Fruit fly (Drosophila melanogaster) whole organism: ENCODE measurements around the gene CG32061.

ENCODE experiments used
- CG8478 ChIP-seq: fragments of >200 bp; optimal IDR thresholded peaks from 2 replicates; lab custom pipeline; 2018; ENCODE audit warnings: inconsistent platforms
- Dll ChIP-seq: fragments of >200 bp; optimal IDR thresholded peaks from 2 replicates; lab custom pipeline; 2017
- EcR ChIP-seq, 2 experiments: fragments of >200 bp; optimal IDR thresholded peaks; 2 replicates each; lab custom pipeline; 2017; ENCODE audit warnings: missing biosample characterization in 2 of 2, missing genetic modification characterization in 2 of 2, missing genetic modification reagents in 2 of 2
- pan ChIP-seq: fragments of >200 bp; optimal IDR thresholded peaks from 2 replicates; lab custom pipeline; 2017
- psq ChIP-seq: fragments of >200 bp; optimal IDR thresholded peaks from 2 replicates; lab custom pipeline; 2017
- usp ChIP-seq: fragments of >200 bp; optimal IDR thresholded peaks from 2 replicates; lab custom pipeline; 2017; ENCODE audit warnings: missing biosample characterization, missing genetic modification characterization, mixed read lengths

CG32061 gene

DNA sequence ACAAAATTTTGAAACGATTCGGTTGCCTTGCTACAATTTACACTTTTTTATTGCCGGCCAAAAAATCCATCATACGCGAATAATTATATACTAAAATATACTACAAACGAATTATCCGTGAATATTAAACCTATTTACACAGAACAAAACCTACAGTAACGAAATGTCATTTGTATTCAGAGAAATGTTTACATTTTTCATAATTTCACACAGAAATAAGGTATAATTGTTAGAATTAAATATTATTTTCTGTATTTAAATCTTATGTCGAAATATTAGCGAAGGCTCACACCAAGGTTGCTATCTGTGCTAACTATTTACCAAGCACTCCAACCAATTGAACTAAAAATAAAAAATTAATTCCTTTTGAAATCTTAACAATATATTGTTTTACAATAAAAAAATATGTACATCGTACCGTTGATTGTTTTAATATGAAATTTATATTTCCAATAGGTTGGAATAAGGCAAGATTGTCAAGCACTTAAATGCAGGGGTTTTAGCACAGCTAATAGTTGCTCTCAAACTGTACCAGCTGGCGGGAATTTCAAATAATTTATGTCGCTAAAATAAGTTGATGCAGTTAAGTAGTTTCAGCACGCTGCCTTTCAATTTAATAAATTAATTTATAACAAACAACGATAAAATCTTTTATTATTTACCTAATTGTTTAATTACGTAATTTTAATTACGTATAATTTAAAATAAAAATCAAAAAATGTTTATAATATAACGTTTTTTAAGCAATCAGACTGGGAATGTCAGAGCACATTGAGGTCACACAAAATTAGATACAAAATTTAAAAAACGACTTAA, at the start of gene CG32061, which contains the start of gene Gem3:
Gene CG32061 (plus strand): TSS at position 766 of the 816 bp plus-strand sequence.
Gene Gem3 (minus strand): TSS at position 51 of the 816 bp plus-strand sequence.
- no peak for TF ChIP-seq pan (lab: Kevin White, UChicago)
- no peak for TF ChIP-seq psq (lab: Kevin White, UChicago)
- TF ChIP-seq usp (GFP tag; lab: Kevin White, UChicago) = no peak
- TF ChIP-seq Dll (lab: Kevin White, UChicago) = no peak
- TF ChIP-seq CG8478 (lab: Kevin White, UChicago) = no peak
- no peak for TF ChIP-seq EcR (GFP tag; optimal IDR thresholded peaks at IDR 0.05; lab: Kevin White, UChicago)

DNA sequence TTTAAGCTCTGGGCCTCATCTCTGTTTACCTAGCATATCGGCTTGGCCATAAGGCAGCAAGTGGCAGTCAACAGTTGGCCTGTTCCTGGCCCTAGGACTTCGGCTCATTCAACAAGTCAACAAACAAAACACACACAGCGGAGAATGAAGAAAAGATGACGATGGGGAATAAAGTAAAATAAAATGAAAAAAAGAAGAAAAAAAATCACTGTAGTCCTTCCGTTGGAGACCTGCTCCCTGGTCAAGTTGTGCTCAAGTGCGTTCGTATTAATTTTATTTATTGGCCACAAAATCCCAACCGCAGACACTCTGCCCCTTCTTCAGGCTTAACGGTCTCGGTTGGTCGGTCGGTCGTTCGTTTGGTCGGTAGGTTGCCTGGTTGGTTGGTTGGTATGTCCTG, 45.2 kb upstream of the CG32061 start:
- TF ChIP-seq Dll (lab: Kevin White, UChicago) = no peak
- no peak for TF ChIP-seq pan (lab: Kevin White, UChicago)
- no peak for TF ChIP-seq psq (lab: Kevin White, UChicago)
- no peak for TF ChIP-seq EcR (GFP tag; optimal IDR thresholded peaks at IDR 0.05; lab: Kevin White, UChicago)
- TF ChIP-seq CG8478 (lab: Kevin White, UChicago) = no peak
- TF ChIP-seq usp (GFP tag; lab: Kevin White, UChicago) = no peak

DNA sequence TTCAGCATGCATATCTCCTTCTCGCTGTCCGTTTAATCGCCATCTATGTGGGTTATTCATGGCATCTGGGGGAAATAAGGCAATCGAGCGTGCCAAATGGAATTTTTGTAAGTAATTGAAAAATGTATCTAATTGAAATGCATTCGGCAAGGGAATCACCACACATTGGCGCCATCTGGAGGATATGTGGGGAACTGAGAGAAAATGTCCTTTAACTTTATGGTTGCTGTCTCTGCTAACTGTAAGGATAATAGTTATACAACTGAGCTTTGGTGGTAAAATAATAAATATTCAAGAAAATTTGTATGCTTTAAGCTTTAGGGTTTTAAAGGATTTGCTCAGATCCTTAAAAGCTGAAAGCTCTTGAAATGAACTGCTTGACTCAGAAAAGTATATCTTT, 36.3 kb upstream of the CG32061 start:
- no peak for TF ChIP-seq EcR (GFP tag; optimal IDR thresholded peaks at IDR 0.05; lab: Kevin White, UChicago)
- no peak for TF ChIP-seq psq (lab: Kevin White, UChicago)
- no peak for TF ChIP-seq pan (lab: Kevin White, UChicago)
- no peak for TF ChIP-seq usp (GFP tag; lab: Kevin White, UChicago)
- no peak for TF ChIP-seq CG8478 (lab: Kevin White, UChicago)
- no peak for TF ChIP-seq Dll (lab: Kevin White, UChicago)

DNA sequence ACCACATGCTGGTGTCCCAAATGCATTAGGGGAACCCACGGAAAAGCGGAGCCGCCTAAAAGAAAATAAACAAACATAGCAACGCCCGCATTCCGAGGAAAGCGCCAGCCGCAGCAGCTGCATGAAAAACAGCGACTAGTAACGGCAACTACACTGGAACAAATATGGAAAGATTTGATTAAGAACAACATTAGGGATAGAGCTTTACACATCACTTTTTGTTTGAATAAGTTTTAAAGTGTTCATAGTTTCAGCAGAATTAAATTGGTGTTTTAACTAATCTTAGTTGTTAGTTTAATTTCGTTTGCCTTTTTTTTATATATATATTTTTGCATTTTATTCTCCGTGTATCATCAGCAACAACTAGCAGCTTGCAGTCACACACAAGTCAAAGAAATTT, 35.6 kb upstream of the CG32061 start:
- TF ChIP-seq usp (GFP tag; lab: Kevin White, UChicago) (no peak), EcR (GFP tag; optimal IDR thresholded peaks at IDR 0.05; lab: Kevin White, UChicago) (no peak), CG8478 (lab: Kevin White, UChicago) (no peak), pan (lab: Kevin White, UChicago) (no peak), Dll (lab: Kevin White, UChicago) (no peak), psq (lab: Kevin White, UChicago) (no peak)

DNA sequence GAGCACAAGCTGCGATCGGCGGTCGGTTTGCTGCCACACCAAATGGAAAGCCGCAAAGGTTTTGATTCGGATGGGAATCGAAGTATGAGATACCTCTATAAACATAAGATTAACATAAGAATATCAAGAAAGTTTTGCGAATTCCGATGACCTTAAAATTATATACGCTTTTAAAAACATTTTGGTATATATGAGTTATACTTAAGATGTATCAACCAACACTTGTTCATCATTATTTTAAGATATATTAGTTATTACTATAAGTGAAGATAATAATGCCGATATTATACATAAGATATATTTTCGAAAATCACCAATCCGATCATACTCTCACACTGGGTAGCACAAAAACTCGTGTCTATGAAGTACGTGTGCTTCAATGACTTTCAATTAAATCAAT, 34.9 kb upstream of the CG32061 start:
- TF ChIP-seq Dll (lab: Kevin White, UChicago) (no peak), usp (GFP tag; lab: Kevin White, UChicago) (no peak), pan (lab: Kevin White, UChicago) (no peak), psq (lab: Kevin White, UChicago) (no peak), EcR (GFP tag; optimal IDR thresholded peaks at IDR 0.05; lab: Kevin White, UChicago) (no peak), CG8478 (lab: Kevin White, UChicago) (no peak)

DNA sequence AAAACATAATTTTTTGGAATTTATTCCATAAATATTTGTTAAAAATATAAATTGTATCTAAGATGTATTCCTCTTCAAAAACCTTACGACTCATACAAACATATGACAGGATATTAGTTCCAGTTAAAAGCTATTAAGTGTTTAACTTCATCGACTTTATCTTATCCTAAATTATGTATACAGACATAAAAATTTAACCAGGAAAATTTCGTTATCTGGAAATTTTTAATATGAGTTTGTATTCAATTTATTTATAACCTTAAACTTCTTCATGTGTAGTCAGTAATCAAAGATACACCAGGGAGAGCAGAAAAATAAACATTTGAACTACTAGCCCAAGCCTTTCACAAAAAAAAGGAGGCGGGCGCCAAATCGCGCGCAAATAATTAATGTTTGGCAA, 34.1 kb upstream of the CG32061 start:
- TF ChIP-seq usp (GFP tag; lab: Kevin White, UChicago) = no peak
- TF ChIP-seq EcR (GFP tag; optimal IDR thresholded peaks at IDR 0.05; lab: Kevin White, UChicago) = no peak
- no peak for TF ChIP-seq psq (lab: Kevin White, UChicago)
- TF ChIP-seq pan (lab: Kevin White, UChicago) = no peak
- no peak for TF ChIP-seq Dll (lab: Kevin White, UChicago)
- TF ChIP-seq CG8478 (lab: Kevin White, UChicago) = no peak

DNA sequence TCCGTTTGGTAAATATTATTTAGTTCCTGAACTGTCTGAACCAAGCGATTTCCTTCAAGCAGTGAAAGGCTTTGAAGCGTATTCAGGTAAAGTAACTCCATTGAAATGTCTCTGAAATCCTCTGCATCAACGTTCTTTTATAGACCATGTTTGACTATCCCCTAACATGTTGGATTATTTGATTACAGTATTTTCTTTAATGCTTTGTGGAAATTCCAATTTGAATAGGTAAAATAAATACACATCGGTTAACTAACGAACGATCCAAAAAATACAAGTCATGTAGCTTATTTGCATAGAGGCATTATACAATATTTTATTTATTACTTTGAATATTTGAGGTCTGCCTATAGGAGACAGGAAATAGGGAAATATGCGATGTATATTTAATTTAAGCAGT, 31.7 kb upstream of the CG32061 start, which contains the start of gene Ir67b:
Gene Ir67b (minus strand): TSS at position 101 of the 400 bp plus-strand sequence.
- TF ChIP-seq pan (lab: Kevin White, UChicago) = no peak
- no peak for TF ChIP-seq CG8478 (lab: Kevin White, UChicago)
- TF ChIP-seq usp (GFP tag; lab: Kevin White, UChicago) = no peak
- TF ChIP-seq Dll (lab: Kevin White, UChicago) = no peak
- no peak for TF ChIP-seq EcR (GFP tag; optimal IDR thresholded peaks at IDR 0.05; lab: Kevin White, UChicago)

DNA sequence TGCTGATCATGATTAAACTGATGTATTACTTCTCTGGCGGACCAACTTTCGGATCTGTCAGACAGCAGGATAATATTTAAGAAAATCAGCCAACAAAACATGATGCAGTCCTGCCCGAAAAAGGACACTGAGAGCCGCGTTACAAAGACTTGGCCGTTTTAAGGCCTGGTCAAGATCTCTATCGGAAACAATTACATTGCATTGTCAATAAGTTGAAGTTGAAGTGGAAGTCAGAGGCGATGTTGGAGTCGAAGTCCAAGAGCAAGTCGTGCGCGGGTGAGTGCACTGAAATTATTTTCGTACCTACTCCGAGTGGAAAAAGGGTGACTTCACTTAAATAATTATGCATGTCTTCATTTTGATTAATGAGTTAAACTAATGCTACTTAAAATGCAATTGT, 29.6 kb upstream of the CG32061 start, which contains the start of gene Ir67c:
Gene Ir67c (minus strand): TSS at position 101 of the 400 bp plus-strand sequence.
- TF ChIP-seq psq (lab: Kevin White, UChicago) (no peak), usp (GFP tag; lab: Kevin White, UChicago) (no peak), EcR (GFP tag; optimal IDR thresholded peaks at IDR 0.05; lab: Kevin White, UChicago) (no peak), pan (lab: Kevin White, UChicago) (no peak), CG8478 (lab: Kevin White, UChicago) (no peak), Dll (lab: Kevin White, UChicago) (no peak)

DNA sequence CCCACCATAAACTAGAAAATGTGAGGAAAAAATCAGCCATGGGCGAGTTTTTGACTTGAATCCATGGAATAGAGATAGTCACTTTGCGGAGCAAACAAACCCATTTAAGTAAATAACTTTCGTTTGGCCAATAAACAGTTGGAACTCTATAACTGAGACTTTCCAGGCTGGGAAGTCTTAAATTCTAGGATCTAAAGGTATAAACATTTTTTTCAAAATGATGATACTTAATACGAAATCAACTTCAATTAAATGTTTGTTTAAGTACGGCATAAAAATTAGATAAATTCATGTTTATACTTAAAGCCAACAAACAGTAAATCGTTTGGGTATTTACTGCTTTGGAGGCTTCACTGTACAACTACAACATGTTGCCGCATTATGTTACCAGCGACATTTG, 23.7 kb upstream of the CG32061 start:
- no peak for TF ChIP-seq CG8478 (lab: Kevin White, UChicago)
- no peak for TF ChIP-seq pan (lab: Kevin White, UChicago)
- no peak for TF ChIP-seq Dll (lab: Kevin White, UChicago)
- TF ChIP-seq EcR (GFP tag; optimal IDR thresholded peaks at IDR 0.05; lab: Kevin White, UChicago) = no peak
- TF ChIP-seq psq (lab: Kevin White, UChicago) = no peak
- TF ChIP-seq usp (GFP tag; lab: Kevin White, UChicago) = no peak

DNA sequence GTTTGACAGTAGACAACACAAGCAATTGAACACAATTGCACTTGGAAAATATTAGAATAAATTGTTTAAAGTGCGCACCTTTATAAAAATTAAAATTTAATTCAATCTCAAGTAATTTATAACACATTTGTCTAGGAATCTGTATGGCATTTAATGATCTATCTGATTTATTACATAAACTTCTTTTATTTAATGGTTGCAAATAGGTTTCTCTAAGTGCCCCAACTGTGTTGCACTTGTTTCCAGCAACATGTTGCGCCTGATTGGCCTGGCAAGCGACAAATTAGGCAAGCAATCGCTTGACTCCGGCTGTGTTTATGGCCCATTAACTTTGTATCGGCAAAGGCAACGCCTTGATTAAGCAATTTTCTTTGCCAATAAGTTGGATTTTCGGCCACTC, 23.1 kb upstream of the CG32061 start:
- no peak for TF ChIP-seq usp (GFP tag; lab: Kevin White, UChicago)

DNA sequence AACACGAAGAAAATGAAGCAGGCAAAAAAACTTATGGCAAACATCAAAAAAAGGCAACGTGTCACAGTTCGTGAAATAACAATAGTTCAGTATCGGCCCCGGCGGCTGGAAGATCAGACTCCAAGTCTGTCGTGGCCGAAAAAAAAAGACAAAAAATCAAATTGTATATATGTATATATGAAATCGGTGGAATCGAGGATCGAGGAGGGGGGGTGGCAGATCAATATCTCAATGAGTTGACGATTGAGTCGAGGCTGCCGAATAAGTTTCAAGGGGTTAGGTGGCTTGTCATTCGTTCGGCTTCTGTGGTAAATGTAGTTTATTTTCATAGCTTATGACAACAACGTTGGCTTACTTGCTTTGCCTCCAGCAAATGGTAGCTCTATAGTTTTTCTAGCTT, 21.1 kb upstream of the CG32061 start:
- TF ChIP-seq psq (lab: Kevin White, UChicago) (no peak), Dll (lab: Kevin White, UChicago) (no peak), usp (GFP tag; lab: Kevin White, UChicago) (no peak), CG8478 (lab: Kevin White, UChicago) (no peak), EcR (GFP tag; optimal IDR thresholded peaks at IDR 0.05; lab: Kevin White, UChicago) (no peak), pan (lab: Kevin White, UChicago) (no peak)
